Fruit fly (Drosophila melanogaster): ENCODE measurements around the gene PIG-Wa.

DNA sequence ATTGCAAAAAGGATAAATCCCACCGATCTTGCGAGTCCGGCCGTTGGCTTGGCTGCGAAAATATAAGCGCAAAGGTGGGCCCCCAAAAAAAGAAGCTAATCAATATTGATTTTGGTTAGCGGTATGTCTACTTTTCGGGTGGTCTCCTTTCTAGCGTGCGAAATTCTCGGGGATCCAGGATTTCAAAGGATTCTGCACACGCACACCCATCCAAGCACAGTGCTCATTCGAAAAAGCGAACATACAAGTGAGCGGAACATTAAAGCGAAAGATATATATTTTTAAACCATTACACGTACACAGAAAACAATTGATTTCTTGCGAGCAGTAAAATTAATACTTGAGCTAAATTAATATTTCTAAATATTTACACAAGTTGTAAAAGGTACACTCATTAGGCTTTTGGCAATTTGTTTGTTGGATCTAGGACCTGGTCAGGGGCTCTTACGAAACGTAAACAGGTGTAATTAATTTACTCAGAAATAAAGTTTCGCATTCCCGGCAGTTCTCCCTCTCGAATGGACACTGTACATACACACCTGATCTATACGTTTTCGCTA, 17.3 kb upstream of the PIG-Wa start:
- TF ChIP-seq CG4496 (GFP tag; IDR thresholded peaks at IDR 0.05) (no peak), Ets98B (GFP tag; IDR thresholded peaks at IDR 0.05) (no peak; the same call in 1 of the 2 replicates), CG9948 (tag; optimal IDR thresholded peaks at IDR 0.05) (peak; percentile 41), EcR (GFP tag; optimal IDR thresholded peaks at IDR 0.05) (no peak), CG32121 (GFP tag; IDR thresholded peaks at IDR 0.05) (no peak), CG8159 (tag; optimal IDR thresholded peaks at IDR 0.05) (peak; percentile 51)
